Worm (Caenorhabditis elegans) whole organism, dauer: ENCODE data around the gene T26H8.5.
"Not testable (repeated sequence)": the region's sequence is repeated elsewhere in the genome, so short reads cannot be mapped to it uniquely, and the experiment has no call there.

Source experiments
- unc-62 ChIP-seq: sonication (generic microtip); optimal IDR thresholded peaks from 2 replicates; lab custom pipeline; 2017; ENCODE audit warnings: missing biosample characterization, missing genetic modification reagents, missing genetic modification characterization

T26H8.5 gene

DNA sequence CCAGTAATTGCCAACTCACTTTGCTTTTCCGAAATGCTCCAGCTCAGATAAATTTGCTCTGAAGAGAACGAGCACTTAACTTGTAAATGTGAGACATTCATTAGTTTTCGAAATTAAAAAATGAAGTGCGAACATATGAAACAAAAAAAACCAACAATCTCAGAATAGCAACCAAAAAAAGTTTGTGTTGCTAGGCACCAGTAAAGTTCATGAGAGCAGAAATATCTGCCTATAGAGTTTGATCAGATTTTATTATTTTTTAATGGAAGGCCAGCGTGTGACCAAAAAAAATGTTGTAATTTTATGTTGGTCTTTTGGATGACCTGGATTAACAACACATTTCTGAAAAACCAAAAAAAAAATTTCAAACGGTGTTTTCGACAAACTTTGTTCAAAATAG lies 41.3 kb downstream of the T26H8.5 start, which contains the start of gene M01B2.12:
M01B2.12 (minus strand) TSS at position 101 of the 400 bp plus-strand sequence.
- no peak for TF ChIP-seq unc-62 (GFP tag; lab: Kevin White, UChicago)

DNA sequence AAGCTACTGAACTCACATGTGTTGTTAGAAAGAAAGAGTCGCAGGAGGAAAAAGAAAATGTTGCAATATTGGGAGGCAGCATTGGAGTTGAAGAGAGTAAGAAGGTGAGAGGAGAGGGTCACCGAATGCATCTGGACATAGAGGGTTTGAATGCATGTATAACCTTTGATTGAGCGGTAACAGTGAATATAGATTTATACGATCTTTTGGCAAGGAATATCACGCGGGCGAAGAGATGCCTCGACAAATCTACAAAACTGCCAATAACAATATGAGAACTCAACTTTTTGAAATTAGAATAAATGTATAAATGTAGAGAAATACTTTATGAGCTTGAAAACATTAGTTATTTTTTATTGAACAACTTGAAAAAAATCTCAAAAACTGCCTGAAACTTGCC lies 43.1 kb downstream of the T26H8.5 start, which contains the start of gene M01B2.10:
M01B2.10 (minus strand) TSS at position 101 of the 400 bp plus-strand sequence.
- TF ChIP-seq unc-62 (GFP tag; lab: Kevin White, UChicago), result not testable (repeated sequence)

DNA sequence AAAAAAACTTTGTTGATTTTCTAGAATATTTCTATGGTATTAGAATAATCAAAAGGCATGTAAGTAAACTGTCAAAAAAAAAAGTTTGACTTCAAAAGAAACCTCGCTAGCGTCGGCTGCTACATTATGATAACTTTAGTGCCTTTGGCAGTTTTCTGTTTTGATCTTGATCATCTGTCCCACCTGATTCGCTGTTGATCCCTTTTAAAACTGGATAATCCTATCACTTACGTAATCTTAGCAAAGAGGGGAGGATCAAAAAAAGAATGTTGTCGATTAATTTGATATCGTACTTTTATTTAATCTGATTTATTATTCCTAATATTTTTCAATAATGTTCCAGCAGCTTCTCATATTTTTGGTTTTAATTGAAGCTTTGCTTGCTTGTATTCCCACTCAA lies 45.5 kb downstream of the T26H8.5 start, which contains the start of gene M01B2.8:
M01B2.8 (plus strand) TSS at position 301 of the 400 bp plus-strand sequence.
- no peak for TF ChIP-seq unc-62 (GFP tag; lab: Kevin White, UChicago)

DNA sequence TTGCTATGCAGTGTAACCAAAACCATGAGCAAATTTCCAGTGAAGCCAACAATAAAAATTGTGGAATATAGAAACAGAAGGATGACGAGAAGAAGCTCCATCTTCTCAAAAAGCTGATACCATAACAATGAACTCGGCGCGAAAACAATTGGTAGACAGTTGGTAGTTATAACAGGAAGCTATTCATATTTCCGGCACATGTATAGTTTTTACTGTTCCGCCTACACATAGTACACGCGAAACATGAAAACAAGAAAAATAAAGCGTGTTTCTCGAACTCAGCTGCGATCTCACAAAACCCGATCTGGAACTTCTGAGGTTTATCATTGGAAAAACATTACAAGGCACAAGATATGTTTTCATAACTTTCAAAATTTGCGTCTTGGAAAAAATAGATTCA lies 46.4 kb downstream of the T26H8.5 start, which contains the start of gene srsx-37:
srsx-37 (minus strand) TSS at position 101 of the 400 bp plus-strand sequence.
- no peak for TF ChIP-seq unc-62 (GFP tag; lab: Kevin White, UChicago)

DNA sequence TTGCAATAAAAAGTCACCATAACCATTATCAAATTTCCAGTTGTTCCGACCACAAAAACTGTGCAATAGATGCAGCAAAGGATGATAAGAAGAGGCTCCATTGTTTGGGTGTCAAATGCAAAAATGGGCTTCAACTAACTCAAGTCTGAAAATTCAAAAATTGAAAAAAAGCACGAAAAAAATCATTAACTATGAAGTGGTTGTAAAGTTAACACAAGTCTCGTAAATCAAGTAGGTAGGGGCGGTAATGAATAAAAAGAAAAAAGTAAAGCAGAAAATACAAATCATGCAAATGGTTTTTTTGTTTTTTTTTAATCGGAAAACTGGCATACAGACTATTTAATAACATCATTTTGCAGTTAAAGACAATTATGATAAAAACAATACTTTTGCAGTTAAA lies 48.7 kb downstream of the T26H8.5 start, which contains the start of gene srsx-39:
srsx-39 (minus strand) TSS at position 101 of the 400 bp plus-strand sequence.
- not testable (repeated sequence) for TF ChIP-seq unc-62 (GFP tag; lab: Kevin White, UChicago)
